Fruit fly (Drosophila melanogaster): ENCODE data around the gene Ras85D.

The Ras85D gene

dm6 chr3R:9492100-9492499 is 20.8 kb downstream of the Ras85D start:
- TF ChIP-seq sv (GFP tag; optimal IDR thresholded peaks at IDR 0.05), result no peak
- no peak for TF ChIP-seq woc (GFP tag; optimal IDR thresholded peaks at IDR 0.05)
- no peak for TF ChIP-seq Hr78 (GFP tag; optimal IDR thresholded peaks at IDR 0.05)
- no peak for TF ChIP-seq dmrt93B (GFP tag; optimal IDR thresholded peaks at IDR 0.05)
- no peak for TF ChIP-seq Hr83 (GFP tag; optimal IDR thresholded peaks at IDR 0.05; ENCODE audit: poor library complexity, severe bottlenecking)
- no peak for TF ChIP-seq jim (GFP tag; optimal IDR thresholded peaks at IDR 0.05)
- no peak for TF ChIP-seq dl (GFP tag; optimal IDR thresholded peaks at IDR 0.05; ENCODE audit: insufficient read depth in 1 of 2, partially characterized antibody in 2 of 2)
- TF ChIP-seq Dfd (GFP tag; optimal IDR thresholded peaks at IDR 0.05), result no peak
- no peak for TF ChIP-seq GATAd (GFP tag; optimal IDR thresholded peaks at IDR 0.05)
- TF ChIP-seq brk (GFP tag; optimal IDR thresholded peaks at IDR 0.05), result no peak
- TF ChIP-seq dsf (GFP tag; optimal IDR thresholded peaks at IDR 0.05; ENCODE audit: borderline replicate concordance), result no peak

DNA sequence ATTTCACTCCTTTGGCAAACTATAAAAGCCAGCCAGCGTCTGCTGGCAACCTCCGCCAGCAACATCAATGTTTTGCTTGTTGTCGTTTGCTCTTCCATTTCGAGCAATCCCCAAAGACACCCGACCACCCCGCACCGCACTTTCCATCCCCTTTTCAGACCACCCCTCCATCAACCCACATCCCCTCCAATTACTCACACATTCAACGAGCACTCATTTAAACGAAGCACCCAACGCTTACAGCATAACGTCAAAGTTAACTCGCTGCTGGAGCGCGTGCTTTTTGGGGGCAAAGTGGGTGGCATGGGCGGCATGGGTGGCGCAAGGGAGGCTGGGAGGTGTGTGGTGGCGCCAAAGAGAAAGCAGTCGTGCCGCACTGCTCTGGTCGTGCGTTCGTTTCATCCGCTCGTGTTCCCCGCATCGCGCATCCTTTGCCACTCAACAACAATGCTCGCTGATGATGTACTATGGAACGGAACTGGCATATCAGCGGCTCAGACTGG is 21.8 kb downstream of the Ras85D start:
- TF ChIP-seq foxo (GFP tag; optimal IDR thresholded peaks at IDR 0.05), result no peak
- TF ChIP-seq CG9705 (GFP tag; optimal IDR thresholded peaks at IDR 0.05), result no peak
- no peak for TF ChIP-seq dmrt93B (GFP tag; optimal IDR thresholded peaks at IDR 0.05)
- TF ChIP-seq CG32264 (GFP tag; optimal IDR thresholded peaks at IDR 0.05), result no peak
- TF ChIP-seq Abd-B (GFP tag; optimal IDR thresholded peaks at IDR 0.05), result no peak
- no peak for TF ChIP-seq Myc (optimal IDR thresholded peaks at IDR 0.05)
- no peak for TF ChIP-seq Hr83 (GFP tag; optimal IDR thresholded peaks at IDR 0.05; ENCODE audit: poor library complexity, severe bottlenecking)

- no peak for TF ChIP-seq usp (GFP tag; optimal IDR thresholded peaks at IDR 0.05)
- no peak for TF ChIP-seq sv (GFP tag; optimal IDR thresholded peaks at IDR 0.05)
- no peak for TF ChIP-seq dl (GFP tag; optimal IDR thresholded peaks at IDR 0.05; ENCODE audit: insufficient read depth in 1 of 2, partially characterized antibody in 2 of 2)
- no peak for TF ChIP-seq rgr (GFP tag; optimal IDR thresholded peaks at IDR 0.05)
- TF ChIP-seq Dfd (GFP tag; optimal IDR thresholded peaks at IDR 0.05), result peak; percentile 86
- TF ChIP-seq Mio (GFP tag; optimal IDR thresholded peaks at IDR 0.05), result no peak
Observed at dm6 chr3R:9488493-9488892, 24.4 kb downstream of the Ras85D start.

DNA sequence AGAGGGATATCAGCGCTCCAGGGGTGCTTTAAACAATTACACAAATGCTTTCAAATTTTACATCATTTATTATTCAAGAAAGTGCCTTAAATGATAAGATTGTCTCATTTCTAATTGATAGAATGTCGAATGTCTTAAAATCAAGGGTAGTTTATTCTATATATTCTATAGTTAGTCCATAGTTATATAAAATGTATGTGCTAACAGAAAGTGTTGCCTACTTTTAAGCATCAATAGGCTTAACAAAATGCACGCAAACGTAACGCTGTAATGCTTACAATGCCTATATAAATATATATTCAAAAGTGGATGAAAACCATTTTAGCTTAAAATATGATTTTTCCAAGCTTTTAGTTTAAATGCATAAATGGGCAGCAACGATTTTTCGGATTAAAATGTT is 24.9 kb downstream of the Ras85D start:
- TF ChIP-seq Dfd (GFP tag; optimal IDR thresholded peaks at IDR 0.05), result no peak
- peak; percentile 1 for TF ChIP-seq tai (GFP tag; optimal IDR thresholded peaks at IDR 0.05)
- TF ChIP-seq Jra (GFP tag; optimal IDR thresholded peaks at IDR 0.05), result no peak

DNA sequence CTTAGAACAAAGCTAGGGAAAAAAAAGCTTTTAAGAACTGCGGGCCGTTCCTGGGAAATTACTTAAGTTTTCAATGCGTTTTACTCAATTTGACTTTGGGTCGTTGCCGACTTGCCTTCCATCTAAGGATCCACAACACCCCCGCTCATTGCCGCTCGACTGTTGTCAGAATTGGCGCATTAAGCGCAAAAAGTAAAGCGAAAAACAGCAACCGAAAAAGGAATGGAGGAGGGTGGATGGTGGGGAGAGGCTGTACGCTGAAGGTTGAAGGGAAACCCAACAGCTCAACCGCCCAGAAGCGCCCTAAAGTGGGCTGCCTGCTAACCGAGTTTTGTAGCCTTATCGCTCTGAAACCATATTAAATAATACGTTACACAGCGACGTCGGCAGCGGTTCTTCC is 25.3 kb downstream of the Ras85D start:
- TF ChIP-seq CG32264 (GFP tag; optimal IDR thresholded peaks at IDR 0.05), result no peak
- no peak for TF ChIP-seq woc (GFP tag; optimal IDR thresholded peaks at IDR 0.05)
- TF ChIP-seq Vsx2 (GFP tag; optimal IDR thresholded peaks at IDR 0.05; ENCODE audit: partially characterized antibody), result no peak
- no peak for TF ChIP-seq sv (GFP tag; optimal IDR thresholded peaks at IDR 0.05)
- no peak for TF ChIP-seq Hnf4 (GFP tag; optimal IDR thresholded peaks at IDR 0.05)
- TF ChIP-seq pan (optimal IDR thresholded peaks at IDR 0.05), result no peak
- no peak for TF ChIP-seq brk (GFP tag; optimal IDR thresholded peaks at IDR 0.05)
- TF ChIP-seq br (GFP tag; optimal IDR thresholded peaks at IDR 0.05), result no peak
- TF ChIP-seq fru (GFP tag; optimal IDR thresholded peaks at IDR 0.05), result no peak
- no peak for TF ChIP-seq foxo (GFP tag; optimal IDR thresholded peaks at IDR 0.05)
- TF ChIP-seq h (GFP tag; optimal IDR thresholded peaks at IDR 0.05), result no peak
- no peak for TF ChIP-seq Dif (GFP tag; optimal IDR thresholded peaks at IDR 0.05; ENCODE audit: partially characterized antibody)
- TF ChIP-seq Mio (GFP tag; optimal IDR thresholded peaks at IDR 0.05), result no peak
- no peak for TF ChIP-seq N (GFP tag; optimal IDR thresholded peaks at IDR 0.05)
- no peak for TF ChIP-seq CG9705 (GFP tag; optimal IDR thresholded peaks at IDR 0.05)

- TF ChIP-seq HLH106 (tag; optimal IDR thresholded peaks at IDR 0.05), result no peak
- TF ChIP-seq CrebA (GFP tag; optimal IDR thresholded peaks at IDR 0.05; ENCODE audit: borderline replicate concordance), result no peak
- no peak for TF ChIP-seq foxo (GFP tag; optimal IDR thresholded peaks at IDR 0.05)
- no peak for TF ChIP-seq Dfd (GFP tag; optimal IDR thresholded peaks at IDR 0.05)
- TF ChIP-seq brk (GFP tag; optimal IDR thresholded peaks at IDR 0.05), result no peak
- no peak for TF ChIP-seq br (GFP tag; optimal IDR thresholded peaks at IDR 0.05)
- no peak for TF ChIP-seq Sp1 (GFP tag; optimal IDR thresholded peaks at IDR 0.05)
- no peak for TF ChIP-seq Vsx2 (GFP tag; optimal IDR thresholded peaks at IDR 0.05; ENCODE audit: partially characterized antibody)
- TF ChIP-seq fru (GFP tag; optimal IDR thresholded peaks at IDR 0.05), result no peak
- TF ChIP-seq dl (GFP tag; optimal IDR thresholded peaks at IDR 0.05; ENCODE audit: insufficient read depth in 1 of 2, partially characterized antibody in 2 of 2), result no peak
Observed at dm6 chr3R:9480396-9480795, 32.5 kb downstream of the Ras85D start.

Measured in whole organism, wandering third instar larva.